Fruit fly (Drosophila melanogaster) whole organism, embryonic: ENCODE results near the gene SamDC.

ENCODE experiments used
- Atf-2 ChIP-seq: fragments of 200-800 bp; sonication (Bioruptor generic); optimal IDR thresholded peaks from 2 replicates; lab custom pipeline; 2016; ENCODE audit warnings: missing biosample characterization, missing genetic modification characterization
- CG11398 ChIP-seq: fragments of 200-800 bp; sonication (Bioruptor generic); optimal IDR thresholded peaks from 2 replicates; lab custom pipeline; 2016; ENCODE audit warnings: missing biosample characterization, missing genetic modification characterization
- CG11696 ChIP-seq: fragments of 200-800 bp; sonication (Bioruptor generic); IDR thresholded peaks from 2 replicates; pipeline ENCODE4 v1.3.6; 2022; ENCODE audit warnings: missing biosample characterization, missing genetic modification characterization
- CG1233 ChIP-seq: fragments of 200-800 bp; sonication (Bioruptor generic); optimal IDR thresholded peaks from 4 replicates; lab custom pipeline; 2018; ENCODE audit warnings: missing biosample characterization, mild to moderate bottlenecking, missing genetic modification characterization
- CG12942 ChIP-seq: fragments of 200-800 bp; sonication (Bioruptor generic); optimal IDR thresholded peaks from 3 replicates; lab custom pipeline; 2016; ENCODE audit warnings: missing biosample characterization, missing genetic modification characterization
- CG14667 ChIP-seq: fragments of 200-800 bp; sonication (Bioruptor generic); IDR thresholded peaks from 2 replicates; pipeline ENCODE4 v1.3.6; 2022; ENCODE audit warnings: missing biosample characterization, missing genetic modification characterization
- CG14710 ChIP-seq: fragments of 200-800 bp; sonication (Bioruptor generic); optimal IDR thresholded peaks from 3 replicates; lab custom pipeline; 2019; ENCODE audit warnings: missing biosample characterization, mild to moderate bottlenecking, missing genetic modification characterization, moderate library complexity
- CG14965 ChIP-seq: fragments of 200-800 bp; sonication (Bioruptor generic); optimal IDR thresholded peaks from 2 replicates; lab custom pipeline; 2016; ENCODE audit warnings: missing biosample characterization, missing genetic modification characterization, borderline replicate concordance
- CG17912 ChIP-seq: fragments of 200-800 bp; sonication (Bioruptor generic); optimal IDR thresholded peaks from 2 replicates; lab custom pipeline; 2018; ENCODE audit warnings: missing biosample characterization, mild to moderate bottlenecking, missing genetic modification characterization
- CG2129 ChIP-seq: fragments of 200-800 bp; sonication (Bioruptor generic); IDR thresholded peaks from 2 replicates; pipeline ENCODE4 v1.3.6; 2022; ENCODE audit warnings: missing biosample characterization, missing genetic modification characterization; ENCODE audit not compliant: partially characterized antibody
- CG31224 ChIP-seq: fragments of 200-800 bp; sonication (Bioruptor generic); IDR thresholded peaks from 2 replicates; pipeline ENCODE4 v1.3.6; 2022; ENCODE audit warnings: missing biosample characterization, missing genetic modification characterization
- CG3163 ChIP-seq: fragments of 200-800 bp; sonication (Bioruptor generic); optimal IDR thresholded peaks from 3 replicates; lab custom pipeline; 2016; ENCODE audit warnings: missing biosample characterization, missing genetic modification characterization
- CG34376 ChIP-seq: fragments of 200-800 bp; sonication (Bioruptor generic); optimal IDR thresholded peaks from 2 replicates; lab custom pipeline; 2018; ENCODE audit warnings: missing biosample characterization, mild to moderate bottlenecking, missing genetic modification characterization
- CG43689 ChIP-seq: fragments of 200-800 bp; sonication (Bioruptor generic); IDR thresholded peaks from 2 replicates; pipeline ENCODE4 v1.3.6; 2022; ENCODE audit warnings: missing biosample characterization, missing genetic modification characterization
- CG6272 ChIP-seq: fragments of 200-800 bp; sonication (Bioruptor generic); IDR thresholded peaks from 2 replicates; pipeline ENCODE4 v1.3.6; 2022; ENCODE audit warnings: missing biosample characterization, missing genetic modification characterization
- CG7271 ChIP-seq: fragments of 200-800 bp; sonication (Bioruptor generic); optimal IDR thresholded peaks from 2 replicates; lab custom pipeline; 2018; ENCODE audit warnings: missing biosample characterization, mild to moderate bottlenecking, missing genetic modification characterization, moderate library complexity
- CG7839 ChIP-seq: fragments of 200-800 bp; sonication (Bioruptor generic); optimal IDR thresholded peaks from 3 replicates; lab custom pipeline; 2018; ENCODE audit warnings: missing biosample characterization, mild to moderate bottlenecking, missing genetic modification characterization, moderate library complexity
- CG8359 ChIP-seq: fragments of 200-800 bp; sonication (Bioruptor generic); optimal IDR thresholded peaks from 2 replicates; lab custom pipeline; 2017; ENCODE audit warnings: missing biosample characterization, mild to moderate bottlenecking, missing genetic modification characterization, borderline replicate concordance
- CG8944 ChIP-seq: fragments of 200-800 bp; sonication (Bioruptor generic); optimal IDR thresholded peaks from 3 replicates; lab custom pipeline; 2016; ENCODE audit warnings: missing biosample characterization, missing genetic modification characterization
- CG9797 ChIP-seq: fragments of 200-800 bp; sonication (Bioruptor generic); optimal IDR thresholded peaks from 3 replicates; lab custom pipeline; 2018; ENCODE audit warnings: missing biosample characterization, mild to moderate bottlenecking, missing genetic modification characterization
- CG9876 ChIP-seq: fragments of 200-800 bp; sonication (Bioruptor generic); optimal IDR thresholded peaks from 2 replicates; lab custom pipeline; 2016; ENCODE audit warnings: missing biosample characterization, missing genetic modification characterization
- Dbx ChIP-seq: fragments of 200-800 bp; sonication (Bioruptor generic); IDR thresholded peaks from 3 replicates; pipeline ENCODE4 v1.3.6; 2022; ENCODE audit warnings: missing biosample characterization, missing genetic modification characterization
- H15 ChIP-seq: fragments of 200-800 bp; sonication (Bioruptor generic); IDR thresholded peaks from 3 replicates; pipeline ENCODE4 v1.3.6; 2022; ENCODE audit warnings: missing biosample characterization, missing genetic modification characterization
- H2.0 ChIP-seq: fragments of 200-800 bp; sonication (Bioruptor generic); IDR thresholded peaks from 2 replicates; pipeline ENCODE4 v1.3.6; 2022; ENCODE audit warnings: missing biosample characterization, missing genetic modification characterization
- Lhr ChIP-seq: fragments of 200-800 bp; sonication (Bioruptor generic); optimal IDR thresholded peaks from 3 replicates; lab custom pipeline; 2017; ENCODE audit warnings: mild to moderate bottlenecking, missing biosample characterization, missing genetic modification reagents, missing genetic modification characterization
- Lim3 ChIP-seq: fragments of 200-800 bp; sonication (Bioruptor generic); IDR thresholded peaks from 2 replicates; pipeline ENCODE4 v1.3.6; 2022; ENCODE audit warnings: missing biosample characterization, missing genetic modification characterization
- NC2α ChIP-seq: fragments of 200-800 bp; sonication (Bioruptor generic); optimal IDR thresholded peaks from 2 replicates; lab custom pipeline; 2016; ENCODE audit warnings: missing biosample characterization, missing genetic modification characterization
- PHDP ChIP-seq: fragments of 200-800 bp; sonication (Bioruptor generic); optimal IDR thresholded peaks from 3 replicates; lab custom pipeline; 2018; ENCODE audit warnings: missing biosample characterization, mild to moderate bottlenecking, missing genetic modification characterization, moderate library complexity
- Pdp1 ChIP-seq, 2 experiments: fragments of 200-800 bp; sonication (Bioruptor generic); optimal IDR thresholded peaks; 3 replicates each; lab custom pipeline; 2016; ENCODE audit warnings: missing biosample characterization in 2 of 2, missing genetic modification characterization in 2 of 2, mild to moderate bottlenecking in 1 of 2, moderate library complexity in 1 of 2
- Ravus ChIP-seq: fragments of 200-800 bp; sonication (Bioruptor generic); IDR thresholded peaks from 2 replicates; pipeline ENCODE4 v1.3.6; 2022; ENCODE audit warnings: missing biosample characterization, missing genetic modification characterization
- Sry-δ ChIP-seq: fragments of 200-800 bp; sonication (Bioruptor generic); optimal IDR thresholded peaks from 2 replicates; lab custom pipeline; 2016; ENCODE audit warnings: missing biosample characterization, missing genetic modification characterization
- Ssrp ChIP-seq: fragments of 200-800 bp; sonication (Bioruptor generic); optimal IDR thresholded peaks from 2 replicates; lab custom pipeline; 2018; ENCODE audit warnings: missing biosample characterization, mild to moderate bottlenecking, missing genetic modification characterization, moderate library complexity
- YL-1 ChIP-seq: fragments of 200-800 bp; sonication (Bioruptor generic); optimal IDR thresholded peaks from 3 replicates; lab custom pipeline; 2017; ENCODE audit warnings: missing biosample characterization, mild to moderate bottlenecking, missing genetic modification characterization
- al ChIP-seq: fragments of 200-800 bp; sonication (Bioruptor generic); IDR thresholded peaks from 2 replicates; pipeline ENCODE4 v1.3.6; 2022; ENCODE audit warnings: missing biosample characterization, missing genetic modification characterization
- ap ChIP-seq: fragments of 200-800 bp; sonication (Bioruptor generic); IDR thresholded peaks from 2 replicates; pipeline ENCODE4 v1.3.6; 2022; ENCODE audit warnings: missing biosample characterization, missing genetic modification characterization
- chn ChIP-seq: fragments of 200-800 bp; sonication (Bioruptor generic); optimal IDR thresholded peaks from 2 replicates; lab custom pipeline; 2016; ENCODE audit warnings: missing biosample characterization, missing genetic modification characterization
- dpn ChIP-seq, 2 experiments: fragments of 200-800 bp; sonication (Bioruptor generic); optimal IDR thresholded peaks; 3 replicates each; lab custom pipeline; 2016; ENCODE audit warnings: missing biosample characterization in 2 of 2, missing genetic modification characterization in 2 of 2
- ewg ChIP-seq: fragments of 200-800 bp; sonication (Bioruptor generic); optimal IDR thresholded peaks from 3 replicates; lab custom pipeline; 2017; ENCODE audit warnings: mild to moderate bottlenecking, missing biosample characterization, missing genetic modification reagents, missing genetic modification characterization
- ftz-f1 ChIP-seq: fragments of 200-800 bp; sonication (Bioruptor generic); optimal IDR thresholded peaks from 2 replicates; lab custom pipeline; 2016; ENCODE audit warnings: missing biosample characterization, missing genetic modification characterization
- fu2 ChIP-seq: fragments of 200-800 bp; sonication (Bioruptor generic); optimal IDR thresholded peaks from 2 replicates; lab custom pipeline; 2016; ENCODE audit warnings: missing biosample characterization, missing genetic modification characterization
- gt ChIP-seq: fragments of 200-800 bp; sonication (Bioruptor generic); IDR thresholded peaks from 2 replicates; pipeline ENCODE4 v1.3.6; 2022; ENCODE audit warnings: missing biosample characterization, missing genetic modification characterization
- hkb ChIP-seq, 2 experiments: fragments of 200-800 bp in 1 of 2; fragments of >200 bp in 1 of 2; sonication (Bioruptor generic) in 1 of 2; IDR thresholded peaks in 1 of 2; optimal IDR thresholded peaks in 1 of 2; 2 replicates each; pipeline versions ENCODE4 v1.3.6 to Lab custom; 2017 to 2022; ENCODE audit warnings: missing biosample characterization in 1 of 2, missing genetic modification characterization in 1 of 2
- hth ChIP-seq: fragments of >200 bp; optimal IDR thresholded peaks from 2 replicates; lab custom pipeline; 2017; ENCODE audit warnings: inconsistent platforms
- jumu ChIP-seq: fragments of 200-800 bp; sonication (Bioruptor generic); optimal IDR thresholded peaks from 3 replicates; lab custom pipeline; 2016; ENCODE audit warnings: missing biosample characterization, missing genetic modification characterization
- klu ChIP-seq: fragments of 200-800 bp; sonication (Bioruptor generic); IDR thresholded peaks from 2 replicates; pipeline ENCODE4 v1.3.6; 2022; ENCODE audit warnings: missing biosample characterization, missing genetic modification characterization
- nerfin-2 ChIP-seq: fragments of 200-800 bp; sonication (Bioruptor generic); IDR thresholded peaks from 2 replicates; pipeline ENCODE4 v1.3.6; 2022; ENCODE audit warnings: missing biosample characterization, missing genetic modification characterization; ENCODE audit not compliant: partially characterized antibody
- nom ChIP-seq: fragments of 200-800 bp; sonication (Bioruptor generic); optimal IDR thresholded peaks from 2 replicates; lab custom pipeline; 2017; ENCODE audit warnings: missing biosample characterization, missing genetic modification characterization, mild to moderate bottlenecking, moderate library complexity, missing genetic modification reagents
- odd ChIP-seq: fragments of 200-800 bp; sonication (Bioruptor generic); optimal IDR thresholded peaks from 2 replicates; lab custom pipeline; 2017; ENCODE audit warnings: missing biosample characterization, mild to moderate bottlenecking, missing genetic modification characterization
- phol ChIP-seq: fragments of 200-800 bp; sonication (Bioruptor generic); optimal IDR thresholded peaks from 3 replicates; lab custom pipeline; 2018; ENCODE audit warnings: missing biosample characterization, mild to moderate bottlenecking, missing genetic modification characterization, moderate library complexity
- pnt ChIP-seq: fragments of 200-800 bp; sonication (Bioruptor generic); optimal IDR thresholded peaks from 3 replicates; lab custom pipeline; 2016; ENCODE audit warnings: missing biosample characterization, missing genetic modification characterization
- toy ChIP-seq: fragments of 200-800 bp; sonication (Bioruptor generic); IDR thresholded peaks from 2 replicates; pipeline ENCODE4 v1.3.6; 2022; ENCODE audit warnings: missing biosample characterization, missing genetic modification characterization
- vvl ChIP-seq: fragments of 200-800 bp; sonication (Bioruptor generic); IDR thresholded peaks from 2 replicates; pipeline ENCODE4 v1.3.6; 2022; ENCODE audit warnings: missing biosample characterization, missing genetic modification characterization

SamDC gene

DNA sequence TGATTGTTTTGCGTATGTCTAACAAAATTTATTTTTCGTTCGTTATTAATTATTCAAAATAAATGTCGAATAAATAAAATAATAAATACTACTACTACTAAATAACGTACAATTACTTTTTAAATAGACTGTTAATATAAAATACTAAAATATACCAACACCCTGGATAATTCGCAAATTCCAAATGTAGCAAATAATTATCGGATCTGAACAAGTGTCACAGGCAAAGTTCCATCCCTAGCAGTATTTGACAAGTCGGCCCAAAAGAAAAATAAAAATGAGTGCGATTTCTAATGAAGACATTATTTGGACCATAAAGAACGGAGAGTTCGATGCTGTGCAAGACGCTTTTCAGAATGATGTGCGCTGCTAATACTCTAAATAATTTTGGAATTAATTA lies 2.1 kb downstream of the SamDC start, which contains the start of gene CG31715 (continued):
- no peak for TF ChIP-seq ftz-f1 (GFP tag; lab: Kevin White, UChicago)
- no peak for TF ChIP-seq jumu (GFP tag; lab: Kevin White, UChicago)
- TF ChIP-seq CG1233 (GFP tag; lab: Kevin White, UChicago): no peak
- TF ChIP-seq CG8359 (GFP tag; lab: Kevin White, UChicago): no peak
- no peak for TF ChIP-seq Ravus (GFP tag; lab: Robert Waterston, UW)
- TF ChIP-seq CG34376 (GFP tag; lab: Kevin White, UChicago): peak; percentile 5
- no peak for TF ChIP-seq NC2α
- TF ChIP-seq CG12942: no peak
- no peak for TF ChIP-seq ewg (GFP tag; lab: Kevin White, UChicago)
- TF ChIP-seq Lim3 (GFP tag; lab: Robert Waterston, UW): no peak
- TF ChIP-seq CG6272 (GFP tag; lab: Robert Waterston, UW): no peak
- TF ChIP-seq hth (lab: Kevin White, UChicago): no peak
- TF ChIP-seq PHDP: peak; percentile 39
- TF ChIP-seq Atf-2: no peak
- TF ChIP-seq CG31224: no peak
- TF ChIP-seq CG14965 (GFP tag; lab: Kevin White, UChicago): no peak
- TF ChIP-seq chn (GFP tag; lab: Kevin White, UChicago): no peak
- no peak for TF ChIP-seq CG17912 (GFP tag; lab: Kevin White, UChicago)
- TF ChIP-seq Lhr (GFP tag; lab: Kevin White, UChicago): no peak
- no peak for TF ChIP-seq nom (GFP tag; lab: Kevin White, UChicago)
- TF ChIP-seq CG3163: no peak
- no peak for TF ChIP-seq H2.0
- no peak for TF ChIP-seq ap (GFP tag; lab: Robert Waterston, UW)
- no peak for TF ChIP-seq CG11398 (GFP tag; lab: Kevin White, UChicago)
- TF ChIP-seq phol: peak; percentile 13
- peak; percentile 13 for TF ChIP-seq CG7839
- TF ChIP-seq CG9797 (GFP tag; lab: Kevin White, UChicago): no peak
- no peak for TF ChIP-seq fu2 (GFP tag; lab: Kevin White, UChicago)
- TF ChIP-seq CG7271 (tag; lab: Kevin White, UChicago): no peak
- TF ChIP-seq odd (GFP tag; lab: Kevin White, UChicago): no peak
- no peak for TF ChIP-seq CG8944 (GFP tag; lab: Kevin White, UChicago)
- TF ChIP-seq Dbx (GFP tag; lab: Robert Waterston, UW): peak; percentile 62; the same call in 1 of the 3 replicates
- TF ChIP-seq nerfin-2: no peak
- no peak for TF ChIP-seq Ssrp
- TF ChIP-seq hkb (optimal IDR thresholded peaks at IDR 0.05; lab: Kevin White, UChicago): no peak
- no peak for TF ChIP-seq hkb (GFP tag; IDR thresholded peaks at IDR 0.05; lab: Robert Waterston, UW)
- TF ChIP-seq Sry-δ (GFP tag; lab: Kevin White, UChicago): peak; percentile 73
- TF ChIP-seq al (GFP tag; lab: Robert Waterston, UW): no peak
- no peak for TF ChIP-seq CG14667 (GFP tag; lab: Robert Waterston, UW)
- no peak for TF ChIP-seq CG9876
- no peak for TF ChIP-seq CG11696
- TF ChIP-seq H15 (GFP tag; lab: Robert Waterston, UW): no peak
- TF ChIP-seq CG2129 (GFP tag; lab: Robert Waterston, UW): no peak
- peak; percentile 21 for TF ChIP-seq YL-1
- no peak for TF ChIP-seq toy
- no peak for TF ChIP-seq klu (GFP tag; lab: Robert Waterston, UW)
- no peak for TF ChIP-seq CG43689 (GFP tag; lab: Robert Waterston, UW)
- TF ChIP-seq gt (GFP tag; lab: Robert Waterston, UW): no peak
- peak in 1 of 2 experiments; percentile 41 for TF ChIP-seq dpn (GFP tag; optimal IDR thresholded peaks at IDR 0.05; lab: Kevin White, UChicago)
- no peak for TF ChIP-seq Pdp1 (GFP tag; optimal IDR thresholded peaks at IDR 0.05; lab: Kevin White, UChicago)
- no peak for TF ChIP-seq pnt (GFP tag; lab: Kevin White, UChicago)
- TF ChIP-seq vvl (GFP tag; lab: Robert Waterston, UW): peak; percentile 48; the same call in 1 of the 2 replicates
- peak; percentile 23 for TF ChIP-seq CG14710 (tag; lab: Kevin White, UChicago)
